Fruit fly (Drosophila melanogaster) S2 (cell line): Measurements from ENCODE around the gene lark.

Experiments
- CG8478 ChIP-seq: fragments of >200 bp; optimal IDR thresholded peaks from 2 replicates; lab custom pipeline; 2018
- CTCF ChIP-seq, 2 experiments: fragments of >200 bp; optimal IDR thresholded peaks; 2 replicates each; lab custom pipeline; 2018

Gene lark

dm6 chr3L:7339216-7339742 is at the start of gene lark, which contains the start of gene eco:
TSS of gene lark (plus strand) at chr3L:7339266.
TSS of gene eco (minus strand) at chr3L:7339340.
- no peak for TF ChIP-seq CTCF (optimal IDR thresholded peaks at IDR 0.05; lab: Kevin White, UChicago)
- no peak for TF ChIP-seq CG8478 (lab: Kevin White, UChicago)

dm6 chr3L:7300660-7301059 is 38.4 kb upstream of the lark start:
- TF ChIP-seq CG8478 (lab: Kevin White, UChicago) (no peak), CTCF (optimal IDR thresholded peaks at IDR 0.05; lab: Kevin White, UChicago) (no peak)

dm6 chr3L:7312754-7313153 is 26.3 kb upstream of the lark start, which contains the start of gene unc-13-4A:
TSS of gene unc-13-4A (minus strand) at chr3L:7312896.
- TF ChIP-seq CTCF (optimal IDR thresholded peaks at IDR 0.05; lab: Kevin White, UChicago) (no peak), CG8478 (lab: Kevin White, UChicago) (no peak)

- no peak for TF ChIP-seq CG8478 (lab: Kevin White, UChicago)
- no peak for TF ChIP-seq CTCF (optimal IDR thresholded peaks at IDR 0.05; lab: Kevin White, UChicago)
Measured at dm6 chr3L:7313559-7314132, 25.4 kb upstream of the lark start.

dm6 chr3L:7314133-7314532 is 24.9 kb upstream of the lark start:
- TF ChIP-seq CTCF (optimal IDR thresholded peaks at IDR 0.05; lab: Kevin White, UChicago) (no peak), CG8478 (lab: Kevin White, UChicago) (no peak)

- no peak for TF ChIP-seq CG8478 (lab: Kevin White, UChicago)
- no peak for TF ChIP-seq CTCF (optimal IDR thresholded peaks at IDR 0.05; lab: Kevin White, UChicago)
Measured at dm6 chr3L:7319768-7320167, 19.3 kb upstream of the lark start, which contains the start of gene CG8607. TSS of gene CG8607 (plus strand) at chr3L:7320068.

dm6 chr3L:7323348-7323747 is 15.7 kb upstream of the lark start, which contains the start of the genes RhoGEF4 and Rint1:
TSS of gene RhoGEF4 (minus strand) at chr3L:7323411.
TSS of gene Rint1 (plus strand) at chr3L:7323619.
- TF ChIP-seq CTCF (optimal IDR thresholded peaks at IDR 0.05; lab: Kevin White, UChicago) = no peak
- TF ChIP-seq CG8478 (lab: Kevin White, UChicago) = no peak

- TF ChIP-seq CG8478 (lab: Kevin White, UChicago) (no peak), CTCF (optimal IDR thresholded peaks at IDR 0.05; lab: Kevin White, UChicago) (no peak)
Measured at dm6 chr3L:7326676-7327075, 12.4 kb upstream of the lark start.

dm6 chr3L:7328567-7329253 is 10.4 kb upstream of the lark start, which contains the start of the genes mrva, CG42307 and mus312:
TSS of gene mrva (minus strand) at chr3L:7328842.
TSS of gene CG42307 (plus strand) at chr3L:7329132.
TSS of gene mus312 (plus strand) at chr3L:7329132.
- TF ChIP-seq CG8478 (lab: Kevin White, UChicago) = no peak
- TF ChIP-seq CTCF (optimal IDR thresholded peaks at IDR 0.05; lab: Kevin White, UChicago) = no peak

dm6 chr3L:7334990-7335389 is 4.1 kb upstream of the lark start, which contains the start of the genes wrm1 and wrm2:
TSS of gene wrm1 (minus strand) at chr3L:7335226.
TSS of gene wrm2 (minus strand) at chr3L:7335226.
- TF ChIP-seq CTCF (optimal IDR thresholded peaks at IDR 0.05; lab: Kevin White, UChicago) (no peak), CG8478 (lab: Kevin White, UChicago) (no peak)

dm6 chr3L:7338786-7339185 is 280 bp upstream of the lark start:
- no peak for TF ChIP-seq CTCF (optimal IDR thresholded peaks at IDR 0.05; lab: Kevin White, UChicago)
- no peak for TF ChIP-seq CG8478 (lab: Kevin White, UChicago)

- TF ChIP-seq CG8478 (lab: Kevin White, UChicago) (no peak), CTCF (optimal IDR thresholded peaks at IDR 0.05; lab: Kevin White, UChicago) (no peak)
Measured at dm6 chr3L:7344001-7344400, 4.9 kb downstream of the lark start.

- TF ChIP-seq CG8478 (lab: Kevin White, UChicago) (no peak), CTCF (optimal IDR thresholded peaks at IDR 0.05; lab: Kevin White, UChicago) (no peak)
Measured at dm6 chr3L:7344965-7345427, 5.9 kb downstream of the lark start, which contains the start of gene Cln7. TSS of gene Cln7 (minus strand) at chr3L:7345183.

- TF ChIP-seq CG8478 (lab: Kevin White, UChicago) (no peak), CTCF (optimal IDR thresholded peaks at IDR 0.05; lab: Kevin White, UChicago) (no peak)
Measured at dm6 chr3L:7346951-7347350, 7.9 kb downstream of the lark start, which contains the start of gene CG14834. TSS of gene CG14834 (minus strand) at chr3L:7347123.
